Fruit fly (Drosophila melanogaster) whole organism, pupa: ENCODE measurements around the gene X11Lbeta.

Experiments used
- CG13204 ChIP-seq: fragments of 200-800 bp; sonication (Bioruptor generic); optimal IDR thresholded peaks from 2 replicates; lab custom pipeline; 2018; ENCODE audit warnings: missing biosample characterization, mild to moderate bottlenecking, missing genetic modification characterization, moderate library complexity
- CG4496 ChIP-seq: fragments of 200-800 bp; sonication (Bioruptor generic); IDR thresholded peaks from 3 replicates; pipeline ENCODE4 v1.3.6; 2022; ENCODE audit warnings: missing biosample characterization, missing genetic modification characterization
- Ets98B ChIP-seq: fragments of 200-800 bp; sonication (Bioruptor generic); IDR thresholded peaks from 2 replicates; pipeline ENCODE4 v1.3.6; 2022; ENCODE audit warnings: missing biosample characterization, missing genetic modification characterization
- fd96Ca ChIP-seq: fragments of 200-800 bp; sonication (Bioruptor generic); IDR thresholded peaks from 3 replicates; pipeline ENCODE4 v1.3.6; 2022; ENCODE audit warnings: missing biosample characterization, missing genetic modification characterization

DNA sequence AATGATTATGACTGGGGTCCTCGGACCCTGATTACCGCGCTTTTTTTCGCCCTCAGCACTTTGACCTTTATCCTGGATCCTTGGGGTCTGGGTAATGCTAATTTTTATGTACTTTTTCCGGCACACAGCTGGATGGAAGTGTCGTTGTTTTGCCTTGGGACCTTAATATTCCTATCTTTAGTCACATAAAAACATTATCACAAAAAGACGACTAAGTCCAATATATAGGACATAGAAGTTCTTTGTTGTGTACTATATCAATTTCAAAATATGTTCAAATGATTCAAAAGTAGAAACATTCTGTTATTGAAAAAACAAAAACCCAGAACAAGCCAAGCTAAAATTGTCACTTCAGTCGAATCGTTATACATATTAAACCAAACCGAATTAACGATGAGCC, 38.7 kb upstream of the X11Lbeta start, which contains the start of gene Rab9D:
- TF ChIP-seq CG13204 (no peak), CG4496 (GFP tag; lab: Robert Waterston, UW) (no peak), fd96Ca (GFP tag; lab: Robert Waterston, UW) (no peak), Ets98B (GFP tag; lab: Robert Waterston, UW) (no peak)
